Fruit fly (Drosophila melanogaster): ENCODE data around the gene CG2656.

Gene CG2656

DNA sequence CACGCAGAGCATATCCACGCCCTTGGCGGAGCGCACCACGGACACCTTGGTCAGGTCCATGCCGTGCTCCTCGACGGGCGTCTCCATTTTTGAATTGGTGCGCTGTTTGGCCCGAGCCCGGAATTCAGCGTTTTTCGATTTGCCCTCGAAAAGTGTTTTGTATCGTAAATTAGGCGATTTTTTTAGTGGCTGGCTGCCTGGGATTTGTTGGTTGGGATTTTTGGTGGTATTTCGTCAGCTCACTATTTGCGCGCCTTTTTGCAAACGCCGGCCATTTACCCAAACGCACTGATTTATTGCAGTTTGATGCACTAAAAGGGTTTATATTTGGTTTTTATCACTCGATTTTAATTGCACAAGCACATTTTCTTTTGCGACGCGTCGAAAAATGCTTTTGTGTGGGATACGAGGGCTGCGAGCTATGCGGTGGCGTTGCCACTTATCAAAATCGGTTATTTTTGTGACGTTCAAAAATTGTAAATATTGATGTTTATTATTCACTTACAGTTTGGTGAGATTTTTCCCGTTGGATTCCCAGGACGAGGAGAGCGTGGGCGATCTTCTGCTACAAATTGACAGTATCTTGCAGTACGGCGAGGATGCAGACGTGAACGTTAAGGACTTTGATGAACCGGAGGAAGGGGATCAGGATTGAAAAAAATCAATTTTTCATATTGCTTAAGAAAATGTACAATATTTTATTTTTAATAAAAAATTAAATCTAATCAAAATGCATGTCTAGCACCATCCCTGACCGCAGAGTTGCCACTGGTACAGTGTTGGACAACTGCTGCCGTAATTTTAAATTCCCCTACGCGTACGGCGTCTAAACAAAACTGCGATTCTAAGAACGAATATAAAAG lies 6.3 kb downstream of the CG2656 start, which contains the start of the genes gfzf and Sas-4 (continued):
- no peak for TF ChIP-seq Ets97D (GFP tag; optimal IDR thresholded peaks at IDR 0.05)
- peak; percentile 51 for TF ChIP-seq Meics (GFP tag; optimal IDR thresholded peaks at IDR 0.05)
- peak; percentile 59 for TF ChIP-seq H2.0 (GFP tag; IDR thresholded peaks at IDR 0.05)
- peak; percentile 84 for TF ChIP-seq Sin3A (optimal IDR thresholded peaks at IDR 0.05)
- no peak for TF ChIP-seq Jarid2 (GFP tag; optimal IDR thresholded peaks at IDR 0.05)
- TF ChIP-seq CG4282 (GFP tag; optimal IDR thresholded peaks at IDR 0.05), result no peak
- TF ChIP-seq CG10274 (GFP tag; optimal IDR thresholded peaks at IDR 0.05), result peak; percentile 37
- TF ChIP-seq CG16779 (GFP tag; IDR thresholded peaks at IDR 0.05), result no peak
- no peak for TF ChIP-seq Dad (GFP tag; optimal IDR thresholded peaks at IDR 0.05)
- peak; percentile 44 for TF ChIP-seq CG12155 (GFP tag; optimal IDR thresholded peaks at IDR 0.05)
- peak; percentile 59 for TF ChIP-seq CG31224 (GFP tag; IDR thresholded peaks at IDR 0.05)
- no peak for TF ChIP-seq knrl (GFP tag; IDR thresholded peaks at IDR 0.05; ENCODE audit: partially characterized antibody)
- peak; percentile 63 for TF ChIP-seq NfI (GFP tag; optimal IDR thresholded peaks at IDR 0.05)
- peak; percentile 42 for TF ChIP-seq CG15696 (tag; optimal IDR thresholded peaks at IDR 0.05)
- TF ChIP-seq run (tag; optimal IDR thresholded peaks at IDR 0.05), result no peak
- no peak for TF ChIP-seq Sry-β (GFP tag; optimal IDR thresholded peaks at IDR 0.05)
- peak; percentile 81 for TF ChIP-seq CG4617 (GFP tag; optimal IDR thresholded peaks at IDR 0.05; ENCODE audit: borderline replicate concordance)
- peak; percentile 50 for TF ChIP-seq chn (GFP tag; optimal IDR thresholded peaks at IDR 0.05)
- TF ChIP-seq twi (tag; optimal IDR thresholded peaks at IDR 0.05), result peak; percentile 27
- no peak for TF ChIP-seq D (optimal IDR thresholded peaks at IDR 0.05)
- TF ChIP-seq D (GFP tag; optimal IDR thresholded peaks at IDR 0.05), result peak; percentile 53
- peak; percentile 60 for TF ChIP-seq CG9817 (tag; optimal IDR thresholded peaks at IDR 0.05)
- no peak for TF ChIP-seq eve (GFP tag; optimal IDR thresholded peaks at IDR 0.05)
- TF ChIP-seq CG31441 (GFP tag; IDR thresholded peaks at IDR 0.05), result peak; percentile 57
- TF ChIP-seq fd3F (GFP tag; optimal IDR thresholded peaks at IDR 0.05), result peak; percentile 45
- TF ChIP-seq abd-A (tag; optimal IDR thresholded peaks at IDR 0.05), result no peak
- TF ChIP-seq CG12104 (GFP tag; optimal IDR thresholded peaks at IDR 0.05), result peak; percentile 12
- TF ChIP-seq CG11085 (GFP tag; IDR thresholded peaks at IDR 0.05), result peak; percentile 68
- TF ChIP-seq E2f2 (GFP tag; IDR thresholded peaks at IDR 0.05), result peak; percentile 77
- TF ChIP-seq CG18619 (GFP tag; optimal IDR thresholded peaks at IDR 0.05), result peak; percentile 56
- peak; percentile 48 for TF ChIP-seq CG17359 (tag; optimal IDR thresholded peaks at IDR 0.05)
- TF ChIP-seq CG17186 (GFP tag; optimal IDR thresholded peaks at IDR 0.05), result no peak
- no peak for TF ChIP-seq hth (optimal IDR thresholded peaks at IDR 0.05)
- peak; percentile 80 for TF ChIP-seq CG3847 (GFP tag; IDR thresholded peaks at IDR 0.05)
- TF ChIP-seq MESR4 (GFP tag; optimal IDR thresholded peaks at IDR 0.05), result peak; percentile 34
- TF ChIP-seq prd (optimal IDR thresholded peaks at IDR 0.05), result no peak
- peak; percentile 71; the same call in 2 of the 3 replicates for TF ChIP-seq prd (GFP tag; IDR thresholded peaks at IDR 0.05)
- TF ChIP-seq slou (GFP tag; optimal IDR thresholded peaks at IDR 0.05), result peak; percentile 39
- no peak for TF ChIP-seq unc-4 (GFP tag; IDR thresholded peaks at IDR 0.05; ENCODE audit: partially characterized antibody)
- peak; percentile 39 for TF ChIP-seq CG3995 (GFP tag; optimal IDR thresholded peaks at IDR 0.05)
- TF ChIP-seq CG4360 (GFP tag; IDR thresholded peaks at IDR 0.05), result no peak
- TF ChIP-seq tio (GFP tag; optimal IDR thresholded peaks at IDR 0.05), result no peak
- TF ChIP-seq crc (GFP tag; optimal IDR thresholded peaks at IDR 0.05), result no peak
- TF ChIP-seq zen (tag; optimal IDR thresholded peaks at IDR 0.05), result peak; percentile 39
- TF ChIP-seq bsh (GFP tag; optimal IDR thresholded peaks at IDR 0.05), result peak in 1 of 2 experiments; percentile 53
- TF ChIP-seq gsb (GFP tag; IDR thresholded peaks at IDR 0.05), result no peak
- TF ChIP-seq CG11247 (GFP tag; IDR thresholded peaks at IDR 0.05), result peak; percentile 36; the same call in 1 of the 2 replicates
- TF ChIP-seq Atf-2 (GFP tag; optimal IDR thresholded peaks at IDR 0.05), result no peak
- 0 out of 2 replicates have a peak, but pooled peaks have one; percentile 35 for TF ChIP-seq sens-2 (GFP tag; IDR thresholded peaks at IDR 0.05)
- peak; percentile 50 to 51 for TF ChIP-seq chif (GFP tag; optimal IDR thresholded peaks at IDR 0.05)
